Fruit fly (Drosophila melanogaster): ENCODE data around the gene CG15478.
A peak's percentile ranks its signal among the peaks of the same experiment; 100 is the strongest.

Gene CG15478

DNA sequence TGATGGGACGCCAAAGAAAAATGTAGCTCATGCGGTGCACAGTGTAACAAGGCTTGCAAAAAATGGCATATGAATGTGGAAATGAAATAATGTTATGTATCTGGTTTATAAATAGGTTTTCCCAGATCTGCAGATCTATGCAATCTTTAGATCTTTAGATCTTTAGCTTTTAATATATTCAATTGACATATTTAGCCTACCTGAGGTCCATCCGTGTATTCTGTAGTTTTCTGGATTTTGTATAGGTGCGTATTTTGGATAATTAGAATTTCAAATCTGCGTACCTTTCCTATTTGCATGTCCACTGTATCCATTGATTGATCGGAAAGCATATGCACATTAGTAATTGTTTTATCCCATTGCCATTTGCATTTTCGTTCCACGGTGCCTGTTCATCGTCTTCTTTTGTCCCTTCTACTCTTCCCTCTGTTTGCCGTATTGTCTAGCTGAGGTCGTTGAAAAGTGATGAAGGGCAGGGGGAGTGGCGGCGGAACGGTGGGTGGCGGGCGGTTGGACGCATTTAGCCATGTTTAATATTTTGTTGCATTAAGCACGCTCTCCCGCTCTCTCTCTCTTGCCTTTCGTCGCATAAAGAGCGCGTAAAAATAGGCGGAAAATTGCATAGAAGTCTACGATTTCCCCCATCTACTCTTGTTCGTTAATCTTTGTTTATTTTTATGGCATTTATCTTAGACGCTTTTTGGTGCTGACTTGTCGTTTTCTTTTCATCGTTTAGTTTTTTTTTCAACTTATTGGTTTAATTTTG, 8.6 kb downstream of the CG15478 start, which contains the start of gene CHES-1-like:
Gene CHES-1-like (minus strand): TSS at position 444 of the 766 bp plus-strand sequence.
- TF ChIP-seq usp (GFP tag; optimal IDR thresholded peaks at IDR 0.05) (no peak), dl (GFP tag; optimal IDR thresholded peaks at IDR 0.05; ENCODE audit: insufficient read depth in 1 of 2, partially characterized antibody in 2 of 2) (no peak), CG9705 (GFP tag; optimal IDR thresholded peaks at IDR 0.05) (peak; percentile 54), foxo (GFP tag; optimal IDR thresholded peaks at IDR 0.05) (peak; percentile 19 to 85), woc (GFP tag; optimal IDR thresholded peaks at IDR 0.05) (peak; percentile 67), br (GFP tag; optimal IDR thresholded peaks at IDR 0.05) (peak; percentile 86), CG32264 (GFP tag; optimal IDR thresholded peaks at IDR 0.05) (peak; percentile 19), Vsx2 (GFP tag; optimal IDR thresholded peaks at IDR 0.05; ENCODE audit: partially characterized antibody) (no peak), Dfd (GFP tag; optimal IDR thresholded peaks at IDR 0.05) (no peak), GATAd (GFP tag; optimal IDR thresholded peaks at IDR 0.05) (no peak), jim (GFP tag; optimal IDR thresholded peaks at IDR 0.05) (no peak), Dif (GFP tag; optimal IDR thresholded peaks at IDR 0.05; ENCODE audit: partially characterized antibody) (peak; percentile 36), h (GFP tag; optimal IDR thresholded peaks at IDR 0.05) (peak; percentile 82), rgr (GFP tag; optimal IDR thresholded peaks at IDR 0.05) (peak; percentile 78), ey (GFP tag; optimal IDR thresholded peaks at IDR 0.05) (peak; percentile 85), sv (GFP tag; optimal IDR thresholded peaks at IDR 0.05) (peak; percentile 94), Mio (GFP tag; optimal IDR thresholded peaks at IDR 0.05) (no peak), fru (GFP tag; optimal IDR thresholded peaks at IDR 0.05) (peak; percentile 91), brk (GFP tag; optimal IDR thresholded peaks at IDR 0.05) (no peak), tai (GFP tag; optimal IDR thresholded peaks at IDR 0.05) (peak; percentile 49), Jra (GFP tag; optimal IDR thresholded peaks at IDR 0.05) (peak; percentile 56), Abd-B (GFP tag; optimal IDR thresholded peaks at IDR 0.05) (no peak), OdsH (GFP tag; optimal IDR thresholded peaks at IDR 0.05) (peak; percentile 75), HLH106 (tag; optimal IDR thresholded peaks at IDR 0.05) (peak; percentile 73), dmrt93B (GFP tag; optimal IDR thresholded peaks at IDR 0.05) (peak; percentile 74), Hnf4 (GFP tag; optimal IDR thresholded peaks at IDR 0.05) (peak; percentile 58), Sp1 (GFP tag; optimal IDR thresholded peaks at IDR 0.05) (peak; percentile 77), lola (GFP tag; optimal IDR thresholded peaks at IDR 0.05) (no peak), psq (GFP tag; optimal IDR thresholded peaks at IDR 0.05) (peak; percentile 88), Rel (GFP tag; optimal IDR thresholded peaks at IDR 0.05) (peak; percentile 53), Rel (tag; optimal IDR thresholded peaks at IDR 0.05) (peak; percentile 10), CrebA (GFP tag; optimal IDR thresholded peaks at IDR 0.05; ENCODE audit: borderline replicate concordance) (no peak)

DNA sequence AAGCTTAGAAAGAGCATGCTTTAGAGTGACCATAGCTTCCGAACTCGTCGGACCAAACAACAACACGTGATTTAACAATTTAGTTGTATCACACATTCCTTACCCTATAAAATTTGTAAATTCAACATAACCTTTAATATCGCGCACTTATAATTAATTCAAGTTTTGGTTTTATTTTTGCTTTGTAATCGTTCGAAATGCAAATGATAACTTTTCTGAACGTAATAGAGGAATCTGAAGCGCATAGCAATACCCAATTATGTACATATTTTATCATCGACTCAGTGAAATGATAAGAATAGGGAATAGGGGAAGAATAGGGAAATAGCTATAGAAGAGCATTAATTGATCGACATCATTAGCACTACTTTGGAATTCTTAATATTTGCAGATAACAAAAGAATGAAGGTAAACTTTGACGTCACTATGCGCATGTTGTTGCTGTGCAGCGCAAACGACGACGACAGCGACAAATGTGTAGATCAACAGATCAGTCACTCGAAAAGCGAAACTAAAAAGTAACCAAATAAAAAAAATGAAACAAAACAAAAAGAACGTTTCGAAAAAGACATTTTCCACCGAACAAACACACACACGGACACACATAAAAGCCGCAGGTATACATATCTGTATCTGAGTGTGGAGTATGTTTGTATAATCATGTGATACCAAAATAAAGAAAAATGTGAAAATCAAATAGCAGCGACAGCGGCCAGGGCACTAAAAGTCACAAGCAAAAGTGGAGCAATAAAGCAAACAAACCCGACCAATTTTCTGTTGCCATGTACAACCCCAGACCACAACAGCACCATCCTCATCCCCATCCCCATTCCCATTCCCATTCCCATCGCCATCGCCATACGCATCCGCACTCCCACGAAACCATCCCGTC, 10.1 kb downstream of the CG15478 start:
- TF ChIP-seq pan (optimal IDR thresholded peaks at IDR 0.05): peak; percentile 44
- no peak for TF ChIP-seq Jra (GFP tag; optimal IDR thresholded peaks at IDR 0.05)

DNA sequence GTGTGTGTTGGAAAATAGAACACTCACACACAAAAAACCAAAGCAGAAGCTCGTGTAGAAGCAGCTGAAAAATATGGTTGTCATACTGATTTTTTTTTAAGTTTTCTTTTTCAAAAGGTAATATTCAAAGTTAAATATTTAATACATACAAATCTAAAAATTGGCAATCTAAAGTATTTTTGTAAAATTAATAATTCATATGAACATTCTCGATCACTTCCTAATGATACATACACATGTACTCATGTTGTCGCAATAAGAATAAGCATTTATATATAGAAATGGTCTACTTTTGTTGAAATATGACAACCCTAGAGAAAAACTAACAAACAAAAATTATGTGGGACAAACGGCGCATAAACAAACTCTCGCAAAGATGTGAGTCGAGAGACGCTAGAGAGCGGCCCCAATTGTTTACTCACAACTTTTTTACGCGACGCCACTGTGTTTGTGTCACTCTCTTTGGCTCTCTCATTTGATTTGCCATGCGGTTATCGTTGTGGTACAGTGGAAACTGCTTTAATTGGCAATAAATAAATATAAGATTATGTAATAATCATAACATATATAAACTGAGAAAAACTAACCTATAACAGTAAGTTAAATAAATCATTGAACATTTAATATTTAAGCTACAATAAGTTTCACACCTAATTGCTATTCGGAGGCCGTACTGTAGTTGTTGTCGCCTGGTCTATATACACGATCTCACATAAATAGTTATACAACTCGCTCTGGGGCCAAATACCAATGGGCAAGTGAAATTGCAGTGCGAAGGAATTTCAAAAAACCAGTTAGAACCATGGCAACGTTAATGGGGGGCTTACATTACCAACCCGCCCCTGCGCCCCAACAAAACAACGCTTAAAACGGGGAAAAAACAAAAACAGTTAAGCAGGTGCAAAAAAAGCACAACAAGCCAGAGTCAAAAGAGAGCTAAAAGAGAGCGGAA, 11.1 kb downstream of the CG15478 start:
- TF ChIP-seq Myc (optimal IDR thresholded peaks at IDR 0.05) (no peak), woc (GFP tag; optimal IDR thresholded peaks at IDR 0.05) (peak; percentile 88), psq (GFP tag; optimal IDR thresholded peaks at IDR 0.05) (peak; percentile 98), dmrt93B (GFP tag; optimal IDR thresholded peaks at IDR 0.05) (peak; percentile 97), CG9705 (GFP tag; optimal IDR thresholded peaks at IDR 0.05) (peak; percentile 99), Hr78 (GFP tag; optimal IDR thresholded peaks at IDR 0.05) (no peak), lola (GFP tag; optimal IDR thresholded peaks at IDR 0.05) (no peak), fru (GFP tag; optimal IDR thresholded peaks at IDR 0.05) (peak; percentile 97), Hr83 (GFP tag; optimal IDR thresholded peaks at IDR 0.05; ENCODE audit: poor library complexity, severe bottlenecking) (peak; percentile 7), tai (GFP tag; optimal IDR thresholded peaks at IDR 0.05) (peak; percentile 83), pan (optimal IDR thresholded peaks at IDR 0.05) (no peak), Dif (GFP tag; optimal IDR thresholded peaks at IDR 0.05; ENCODE audit: partially characterized antibody) (peak; percentile 79), foxo (GFP tag; optimal IDR thresholded peaks at IDR 0.05) (peak in 1 of 2 experiments; percentile 99), sage (GFP tag; optimal IDR thresholded peaks at IDR 0.05) (peak; percentile 93), jim (GFP tag; optimal IDR thresholded peaks at IDR 0.05) (peak; percentile 53), CrebA (GFP tag; optimal IDR thresholded peaks at IDR 0.05; ENCODE audit: borderline replicate concordance) (peak; percentile 86), Sp1 (GFP tag; optimal IDR thresholded peaks at IDR 0.05) (peak; percentile 99), ey (GFP tag; optimal IDR thresholded peaks at IDR 0.05) (peak; percentile 94), Hnf4 (GFP tag; optimal IDR thresholded peaks at IDR 0.05) (peak; percentile 94), Jra (GFP tag; optimal IDR thresholded peaks at IDR 0.05) (peak; percentile 92), br (GFP tag; optimal IDR thresholded peaks at IDR 0.05) (peak; percentile 95), Rel (GFP tag; optimal IDR thresholded peaks at IDR 0.05) (peak; percentile 86), Rel (tag; optimal IDR thresholded peaks at IDR 0.05) (peak; percentile 96), Mio (GFP tag; optimal IDR thresholded peaks at IDR 0.05) (peak; percentile 39), GATAd (GFP tag; optimal IDR thresholded peaks at IDR 0.05) (peak; percentile 86), Vsx2 (GFP tag; optimal IDR thresholded peaks at IDR 0.05; ENCODE audit: partially characterized antibody) (no peak), N (GFP tag; optimal IDR thresholded peaks at IDR 0.05) (no peak)
